Fruit fly (Drosophila melanogaster) whole organism, wandering third instar larva: Measurements from ENCODE around the gene bys.

Source experiments
- Abd-B ChIP-seq: fragments of >200 bp; optimal IDR thresholded peaks from 2 replicates; lab custom pipeline; 2017; ENCODE audit warnings: missing biosample characterization, missing genetic modification characterization
- CG32264 ChIP-seq: fragments of 200-800 bp; sonication (Bioruptor generic); optimal IDR thresholded peaks from 2 replicates; lab custom pipeline; 2016; ENCODE audit warnings: missing biosample characterization, missing genetic modification characterization
- CG9705 ChIP-seq: fragments of 200-800 bp; sonication (Bioruptor generic); optimal IDR thresholded peaks from 2 replicates; lab custom pipeline; 2018; ENCODE audit warnings: missing biosample characterization, mild to moderate bottlenecking, missing genetic modification characterization
- CrebA ChIP-seq: fragments of 200-800 bp; sonication (Bioruptor generic); optimal IDR thresholded peaks from 2 replicates; lab custom pipeline; 2016; ENCODE audit warnings: missing biosample characterization, mild to moderate bottlenecking, missing genetic modification characterization, borderline replicate concordance
- Dfd ChIP-seq: fragments of >200 bp; optimal IDR thresholded peaks from 2 replicates; lab custom pipeline; 2017; ENCODE audit warnings: missing biosample characterization, missing genetic modification characterization
- Dif ChIP-seq: fragments of 200-275, 200-300 bp; sonication (Bioruptor generic); optimal IDR thresholded peaks from 2 replicates; lab custom pipeline; 2018; ENCODE audit warnings: missing biosample characterization, missing genetic modification characterization; ENCODE audit not compliant: partially characterized antibody
- GATAd ChIP-seq: sonication (Bioruptor generic); optimal IDR thresholded peaks from 2 replicates; lab custom pipeline; 2016; ENCODE audit warnings: missing biosample characterization, missing genetic modification characterization
- HLH106 ChIP-seq: fragments of 200-800 bp; optimal IDR thresholded peaks from 3 replicates; lab custom pipeline; 2019; ENCODE audit warnings: missing biosample characterization, mild to moderate bottlenecking, missing genetic modification characterization, moderate library complexity
- Hnf4 ChIP-seq: fragments of 200-800 bp; sonication (Bioruptor generic); optimal IDR thresholded peaks from 2 replicates; lab custom pipeline; 2016; ENCODE audit warnings: missing biosample characterization, mild to moderate bottlenecking, missing genetic modification characterization
- Hr78 ChIP-seq: fragments of >200 bp; optimal IDR thresholded peaks from 2 replicates; lab custom pipeline; 2017; ENCODE audit warnings: missing biosample characterization, missing genetic modification characterization
- Hr83 ChIP-seq: fragments of 200-300 bp; sonication (Bioruptor generic); optimal IDR thresholded peaks from 2 replicates; lab custom pipeline; 2016; ENCODE audit warnings: missing biosample characterization, mild to moderate bottlenecking, missing genetic modification characterization, moderate library complexity; ENCODE audit not compliant: poor library complexity, severe bottlenecking
- Jra ChIP-seq: sonication (Bioruptor generic); optimal IDR thresholded peaks from 2 replicates; lab custom pipeline; 2016; ENCODE audit warnings: missing biosample characterization, missing genetic modification characterization
- Mio ChIP-seq: sonication (Bioruptor generic); optimal IDR thresholded peaks from 2 replicates; lab custom pipeline; 2016; ENCODE audit warnings: missing biosample characterization, missing genetic modification characterization
- Myc ChIP-seq: fragments of >200 bp; optimal IDR thresholded peaks from 2 replicates; lab custom pipeline; 2017
- N ChIP-seq: fragments of >200 bp; optimal IDR thresholded peaks from 2 replicates; lab custom pipeline; 2018; ENCODE audit warnings: missing biosample characterization, missing external identifiers, missing genetic modification characterization
- OdsH ChIP-seq: fragments of 200-800 bp; sonication (Bioruptor generic); optimal IDR thresholded peaks from 2 replicates; lab custom pipeline; 2016; ENCODE audit warnings: missing biosample characterization, mild to moderate bottlenecking, missing genetic modification characterization
- Rel ChIP-seq, 2 experiments: fragments of 200-800 bp; sonication (Bioruptor generic) in 1 of 2; optimal IDR thresholded peaks; 2 replicates in 1 of 2; 3 replicates in 1 of 2; lab custom pipeline; 2016 to 2019; ENCODE audit warnings: mild to moderate bottlenecking in 2 of 2, missing biosample characterization in 2 of 2, missing genetic modification characterization in 2 of 2, moderate library complexity in 1 of 2
- Sp1 ChIP-seq: fragments of 200-800 bp; sonication (Bioruptor generic); optimal IDR thresholded peaks from 3 replicates; lab custom pipeline; 2019; ENCODE audit warnings: missing biosample characterization, mild to moderate bottlenecking, missing genetic modification characterization, moderate library complexity
- Vsx2 ChIP-seq: fragments of 200-300, 225-300 bp; sonication (Bioruptor generic); optimal IDR thresholded peaks from 2 replicates; lab custom pipeline; 2018; ENCODE audit warnings: missing biosample characterization, missing genetic modification characterization; ENCODE audit not compliant: partially characterized antibody
- br ChIP-seq: fragments of 200-800 bp; sonication (Bioruptor generic); optimal IDR thresholded peaks from 2 replicates; lab custom pipeline; 2016; ENCODE audit warnings: missing biosample characterization, missing genetic modification characterization
- brk ChIP-seq: fragments of 200-800 bp; sonication (Bioruptor generic); optimal IDR thresholded peaks from 2 replicates; lab custom pipeline; 2016; ENCODE audit warnings: missing biosample characterization, mild to moderate bottlenecking, missing genetic modification characterization
- dl ChIP-seq, 2 experiments: fragments of 175-275, 200-275 bp in 1 of 2; fragments of 200-275 bp in 1 of 2; sonication (Bioruptor generic); optimal IDR thresholded peaks; lab custom pipeline; 2018; ENCODE audit warnings: mild to moderate bottlenecking in 2 of 2, missing biosample characterization in 2 of 2, missing genetic modification characterization in 2 of 2, moderate library complexity in 2 of 2; ENCODE audit not compliant: partially characterized antibody in 2 of 2, insufficient read depth in 1 of 2
- dmrt93B ChIP-seq: fragments of 200-800 bp; sonication (Bioruptor generic); optimal IDR thresholded peaks from 2 replicates; lab custom pipeline; 2018; ENCODE audit warnings: missing biosample characterization, mild to moderate bottlenecking, missing genetic modification characterization
- dsf ChIP-seq: sonication (Bioruptor generic); optimal IDR thresholded peaks from 2 replicates; lab custom pipeline; 2016; ENCODE audit warnings: missing biosample characterization, missing genetic modification characterization, borderline replicate concordance
- ey ChIP-seq: fragments of 200-800 bp; sonication (Bioruptor generic); optimal IDR thresholded peaks from 2 replicates; lab custom pipeline; 2016; ENCODE audit warnings: missing biosample characterization, missing genetic modification characterization
- foxo ChIP-seq, 2 experiments: fragments of 200-800 bp; sonication (Bioruptor generic); optimal IDR thresholded peaks; 2 replicates in 1 of 2; 3 replicates in 1 of 2; lab custom pipeline; 2016 to 2017; ENCODE audit warnings: missing biosample characterization in 2 of 2, missing genetic modification characterization in 2 of 2
- fru ChIP-seq: fragments of 200-800 bp; sonication (Bioruptor generic); optimal IDR thresholded peaks from 3 replicates; lab custom pipeline; 2016; ENCODE audit warnings: missing biosample characterization, mild to moderate bottlenecking, missing genetic modification characterization
- h ChIP-seq: fragments of 200-800 bp; sonication (Bioruptor generic); optimal IDR thresholded peaks from 3 replicates; lab custom pipeline; 2016; ENCODE audit warnings: missing biosample characterization, mild to moderate bottlenecking, missing genetic modification characterization
- jim ChIP-seq: fragments of 175-275, 200-325 bp; sonication (Bioruptor generic); optimal IDR thresholded peaks from 2 replicates; lab custom pipeline; 2016; ENCODE audit warnings: missing biosample characterization, mild to moderate bottlenecking, missing genetic modification characterization
- lola ChIP-seq: fragments of >200 bp; optimal IDR thresholded peaks from 2 replicates; lab custom pipeline; 2017; ENCODE audit warnings: missing biosample characterization, missing genetic modification characterization
- pan ChIP-seq: fragments of >200 bp; optimal IDR thresholded peaks from 2 replicates; lab custom pipeline; 2017
- psq ChIP-seq: fragments of 200-800 bp; sonication (Bioruptor generic); optimal IDR thresholded peaks from 3 replicates; lab custom pipeline; 2017; ENCODE audit warnings: missing biosample characterization, mild to moderate bottlenecking, missing genetic modification characterization, moderate library complexity
- rgr ChIP-seq: fragments of 200-800 bp; sonication (Bioruptor generic); optimal IDR thresholded peaks from 3 replicates; lab custom pipeline; 2016; ENCODE audit warnings: missing biosample characterization, mild to moderate bottlenecking, missing genetic modification characterization
- sage ChIP-seq: fragments of 200-800 bp; sonication (Bioruptor generic); optimal IDR thresholded peaks from 2 replicates; lab custom pipeline; 2016; ENCODE audit warnings: missing biosample characterization, mild to moderate bottlenecking, missing genetic modification characterization
- sv ChIP-seq: fragments of 200-800 bp; sonication (Bioruptor generic); optimal IDR thresholded peaks from 3 replicates; lab custom pipeline; 2016; ENCODE audit warnings: missing biosample characterization, missing genetic modification characterization
- tai ChIP-seq: sonication (Bioruptor generic); optimal IDR thresholded peaks from 2 replicates; lab custom pipeline; 2016; ENCODE audit warnings: missing biosample characterization, missing genetic modification characterization
- usp ChIP-seq: fragments of >200 bp; optimal IDR thresholded peaks from 2 replicates; lab custom pipeline; 2017; ENCODE audit warnings: missing biosample characterization, missing genetic modification characterization
- woc ChIP-seq: sonication (Bioruptor generic); optimal IDR thresholded peaks from 2 replicates; lab custom pipeline; 2016; ENCODE audit warnings: missing biosample characterization, mild to moderate bottlenecking, missing genetic modification characterization

bys gene

DNA sequence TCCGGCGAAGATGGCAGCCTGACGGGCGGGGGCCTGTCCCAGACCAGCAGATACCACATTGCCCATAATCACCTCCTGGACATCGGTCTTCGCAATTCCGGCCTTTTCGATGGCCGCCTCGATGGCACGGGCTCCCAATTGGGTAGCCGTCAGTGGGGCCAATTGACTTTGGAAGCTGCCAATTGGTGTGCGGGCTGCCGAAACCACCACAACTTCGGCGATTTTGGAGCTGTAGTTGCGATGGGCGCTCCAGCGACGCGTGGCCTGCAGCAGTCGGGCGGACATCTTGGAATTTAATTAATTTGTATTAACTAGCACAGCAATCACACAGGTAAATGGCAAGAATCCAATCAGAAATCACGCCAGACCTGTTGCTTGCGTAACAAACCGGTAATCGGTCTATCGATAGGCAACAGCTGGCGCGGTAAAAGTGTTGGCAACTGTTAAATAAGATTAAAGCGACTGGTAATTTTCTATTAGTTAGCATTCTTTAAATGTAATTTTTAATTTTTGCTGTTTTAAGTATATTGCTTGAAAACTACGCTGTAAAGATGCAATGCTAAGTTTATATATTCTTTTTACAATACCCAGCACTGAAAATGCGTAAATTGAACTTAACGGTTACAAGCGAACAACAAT, 13.2 kb upstream of the bys start, which contains the start of gene Acat1 (continued):
- no peak for TF ChIP-seq Dif (GFP tag; lab: Kevin White, UChicago)
- TF ChIP-seq sage (GFP tag; lab: Kevin White, UChicago), result peak; percentile 77
- peak; percentile 83 for TF ChIP-seq br (GFP tag; lab: Kevin White, UChicago)
- TF ChIP-seq Sp1, result peak; percentile 53
- TF ChIP-seq jim (GFP tag; lab: Kevin White, UChicago), result no peak
- TF ChIP-seq dsf (GFP tag; lab: Kevin White, UChicago), result peak; percentile 58
- TF ChIP-seq Hr78 (GFP tag; lab: Kevin White, UChicago), result no peak
- TF ChIP-seq h (GFP tag; lab: Kevin White, UChicago), result peak; percentile 89
- TF ChIP-seq woc (GFP tag; lab: Kevin White, UChicago), result peak; percentile 58
- peak; percentile 35 for TF ChIP-seq dmrt93B (GFP tag; lab: Kevin White, UChicago)
- TF ChIP-seq Myc (lab: Kevin White, UChicago), result no peak
- TF ChIP-seq CG9705, result peak; percentile 11
- TF ChIP-seq Mio (GFP tag; lab: Kevin White, UChicago), result peak; percentile 19
- no peak for TF ChIP-seq N

DNA sequence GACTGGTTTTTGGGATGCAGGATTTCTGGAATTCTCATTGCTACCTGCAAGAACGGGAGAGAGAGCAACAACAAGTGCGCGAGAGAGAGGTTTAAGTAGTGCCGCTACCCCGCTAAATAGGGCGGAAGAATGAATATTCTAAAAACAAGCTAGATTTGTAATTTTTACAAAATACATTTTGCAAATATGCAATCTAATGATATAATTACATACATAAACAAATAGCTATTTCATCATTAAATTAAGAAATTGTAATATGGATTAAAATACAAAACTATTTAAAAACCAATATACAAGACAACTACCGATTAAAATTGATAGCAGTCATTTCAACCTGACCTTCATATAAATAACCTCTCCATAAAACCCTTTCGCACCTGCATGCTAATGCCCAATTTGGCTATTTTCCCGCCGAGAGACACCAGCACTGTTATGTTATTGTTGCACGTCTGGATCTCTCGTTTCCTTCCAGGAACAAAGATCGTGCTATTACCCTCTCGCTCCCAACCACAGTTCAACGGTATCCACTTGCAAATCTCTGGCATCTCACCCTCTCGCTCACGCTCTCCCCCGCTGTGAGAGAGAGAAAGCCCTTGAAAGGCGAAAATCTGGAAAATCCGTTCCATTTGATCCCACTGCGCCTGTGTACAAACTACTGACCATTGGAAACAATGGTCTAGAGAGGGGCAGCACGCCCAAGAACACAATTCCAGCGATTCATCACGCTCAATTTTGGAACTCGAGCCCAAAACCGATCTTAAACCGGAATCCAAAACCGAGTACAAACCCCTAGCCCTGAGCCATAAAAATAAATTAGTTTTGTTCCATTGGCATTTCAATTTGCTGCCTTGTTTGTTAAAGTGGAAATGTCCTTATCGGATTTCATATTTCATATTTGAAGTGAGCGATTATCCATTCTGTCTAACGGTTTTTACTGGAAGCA, 9.8 kb upstream of the bys start, which contains the start of gene Nek2:
Gene Nek2, minus strand, starts transcription at position 51 of the 943 bp plus-strand sequence.
- TF ChIP-seq HLH106 (tag; lab: Kevin White, UChicago) (peak; percentile 51), psq (GFP tag; lab: Kevin White, UChicago) (peak; percentile 23), lola (GFP tag; lab: Kevin White, UChicago) (no peak), CG9705 (no peak), pan (lab: Kevin White, UChicago) (no peak), Myc (lab: Kevin White, UChicago) (peak; percentile 76), Sp1 (peak; percentile 49), GATAd (GFP tag; lab: Kevin White, UChicago) (no peak), dl (GFP tag; optimal IDR thresholded peaks at IDR 0.05; lab: Kevin White, UChicago; ENCODE audit: insufficient read depth in 1 of 2, partially characterized antibody in 2 of 2) (peak; percentile 13 to 46), sage (GFP tag; lab: Kevin White, UChicago) (no peak), Vsx2 (no peak), OdsH (GFP tag; lab: Kevin White, UChicago) (peak; percentile 42), fru (GFP tag; lab: Kevin White, UChicago) (peak; percentile 15), Mio (GFP tag; lab: Kevin White, UChicago) (no peak), dsf (GFP tag; lab: Kevin White, UChicago) (no peak), CG32264 (GFP tag; lab: Kevin White, UChicago) (no peak), Rel (GFP tag; optimal IDR thresholded peaks at IDR 0.05; lab: Kevin White, UChicago) (no peak), Rel (tag; optimal IDR thresholded peaks at IDR 0.05; lab: Kevin White, UChicago) (no peak), h (GFP tag; lab: Kevin White, UChicago) (peak; percentile 24), Hr83 (no peak), tai (GFP tag; lab: Kevin White, UChicago) (no peak), CrebA (GFP tag; lab: Kevin White, UChicago) (no peak), Abd-B (GFP tag; lab: Kevin White, UChicago) (no peak), Dfd (GFP tag; lab: Kevin White, UChicago) (no peak), usp (GFP tag; lab: Kevin White, UChicago) (no peak), Hr78 (GFP tag; lab: Kevin White, UChicago) (no peak), dmrt93B (GFP tag; lab: Kevin White, UChicago) (no peak), Dif (GFP tag; lab: Kevin White, UChicago) (no peak), rgr (GFP tag; lab: Kevin White, UChicago) (no peak), N (no peak), foxo (GFP tag; optimal IDR thresholded peaks at IDR 0.05; lab: Kevin White, UChicago) (peak in 1 of 2 experiments; percentile 37), jim (GFP tag; lab: Kevin White, UChicago) (no peak), woc (GFP tag; lab: Kevin White, UChicago) (peak; percentile 75), ey (GFP tag; lab: Kevin White, UChicago) (no peak), Hnf4 (no peak), Jra (GFP tag; lab: Kevin White, UChicago) (no peak), br (GFP tag; lab: Kevin White, UChicago) (no peak), sv (no peak), brk (no peak)
